1 worm cellular context compared by ENCODE assay signal in the genomic region with DNA sequence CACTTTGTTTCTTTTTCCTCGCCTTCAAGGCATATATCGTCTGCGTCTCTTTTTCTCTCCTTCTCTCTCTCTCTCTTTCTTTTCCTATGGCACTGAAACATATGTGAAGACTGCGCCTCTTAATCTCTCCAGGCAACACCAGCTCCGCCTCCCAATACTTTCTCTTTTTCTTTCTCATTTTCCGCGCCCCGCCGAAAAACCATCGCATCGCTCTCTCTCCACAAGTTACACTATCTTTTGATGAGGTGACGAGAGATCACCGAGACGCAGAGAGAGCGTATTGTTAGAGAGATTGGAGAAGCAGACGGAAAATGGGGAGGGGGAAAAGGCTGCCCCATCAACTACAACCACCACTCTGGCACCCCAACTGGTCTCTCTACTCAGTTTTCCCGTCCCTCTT.
TF ChIP-seq lines count a peak whose summit lies in the region.

No protein-coding gene starts in this region.

TF ChIP-seq in whole organism, L1 larva, 84 proteins besides CTCF, POLR2A, EP300 and RAD21 (continued from another document):
- TF ChIP-seq C04F5.9 (tag; optimal IDR thresholded peaks at IDR 0.05; lab: Kevin White, UChicago) (peak; percentile 35), unc-98 (GFP tag; IDR thresholded peaks at IDR 0.05; lab: Robert Waterston, UW) (no peak), mdl-1 (tag; optimal IDR thresholded peaks at IDR 0.05; lab: Kevin White, UChicago) (peak in 1 of 2 experiments; percentile 34), mab-9 (GFP tag; IDR thresholded peaks at IDR 0.05; lab: Robert Waterston, UW) (peak; percentile 50; the same call in 1 of the 2 replicates), vab-15 (tag; optimal IDR thresholded peaks at IDR 0.05; lab: Kevin White, UChicago) (no peak), unc-130 (tag; optimal IDR thresholded peaks at IDR 0.05; lab: Kevin White, UChicago) (no peak), nhr-90 (tag; optimal IDR thresholded peaks at IDR 0.05; lab: Kevin White, UChicago; ENCODE audit: poor library complexity) (peak; percentile 65), lin-39 (tag; optimal IDR thresholded peaks at IDR 0.05; lab: Kevin White, UChicago) (no peak), sup-37 (GFP tag; optimal IDR thresholded peaks at IDR 0.05; lab: Kevin White, UChicago) (no peak), elt-3 (tag; optimal IDR thresholded peaks at IDR 0.05; lab: Kevin White, UChicago) (peak in 2 of 6 experiments; percentile 6 to 46), lin-15B (tag; optimal IDR thresholded peaks at IDR 0.05; lab: Kevin White, UChicago) (peak; percentile 21), lsy-2 (tag; optimal IDR thresholded peaks at IDR 0.05; lab: Kevin White, UChicago) (peak; percentile 75 to 85), zag-1 (tag; optimal IDR thresholded peaks at IDR 0.05; lab: Kevin White, UChicago) (no peak), pag-3 (tag; optimal IDR thresholded peaks at IDR 0.05; lab: Kevin White, UChicago; ENCODE audit: borderline replicate concordance, insufficient read depth) (no peak), elt-2 (tag; optimal IDR thresholded peaks at IDR 0.05; lab: Kevin White, UChicago) (no peak), isw-1 (GFP tag; IDR thresholded peaks at IDR 0.05; lab: Robert Waterston, UW) (peak; percentile 51; the same call in 1 of the 2 replicates), nhr-47 (tag; optimal IDR thresholded peaks at IDR 0.05; lab: Kevin White, UChicago) (peak; percentile 84), irx-1 (tag; optimal IDR thresholded peaks at IDR 0.05; lab: Kevin White, UChicago) (peak; percentile 72), hpl-2 (GFP tag; optimal IDR thresholded peaks at IDR 0.05; lab: Kevin White, UChicago) (no peak), fkh-10 (GFP tag; optimal IDR thresholded peaks at IDR 0.05; lab: Kevin White, UChicago) (peak; percentile 91), ceh-88 (GFP tag; IDR thresholded peaks at IDR 0.05; lab: Robert Waterston, UW) (no peak), sox-4 (tag; optimal IDR thresholded peaks at IDR 0.05; lab: Kevin White, UChicago) (no peak), nhr-20 (tag; optimal IDR thresholded peaks at IDR 0.05; lab: Kevin White, UChicago) (peak; percentile 83), mef-2 (tag; optimal IDR thresholded peaks at IDR 0.05; lab: Kevin White, UChicago) (peak; percentile 71), ama-1 (optimal IDR thresholded peaks at IDR 0.05; lab: Kevin White, UChicago) (peak; percentile 26), ceh-82 (tag; optimal IDR thresholded peaks at IDR 0.05; lab: Kevin White, UChicago) (peak; percentile 54 to 88 (median 77)), nhr-19 (GFP tag; conservative IDR thresholded peaks at IDR 0.05; lab: Robert Waterston, UW) (peak; percentile 68)
